Fruit fly (Drosophila melanogaster) whole organism, wandering third instar larva: ENCODE measurements around the gene SAK.

Experiments used
- Abd-B ChIP-seq: fragments of >200 bp; optimal IDR thresholded peaks from 2 replicates; lab custom pipeline; 2017; ENCODE audit warnings: missing biosample characterization, missing genetic modification characterization
- CG32264 ChIP-seq: fragments of 200-800 bp; sonication (Bioruptor generic); optimal IDR thresholded peaks from 2 replicates; lab custom pipeline; 2016; ENCODE audit warnings: missing biosample characterization, missing genetic modification characterization
- CG9705 ChIP-seq: fragments of 200-800 bp; sonication (Bioruptor generic); optimal IDR thresholded peaks from 2 replicates; lab custom pipeline; 2018; ENCODE audit warnings: missing biosample characterization, mild to moderate bottlenecking, missing genetic modification characterization
- CrebA ChIP-seq: fragments of 200-800 bp; sonication (Bioruptor generic); optimal IDR thresholded peaks from 2 replicates; lab custom pipeline; 2016; ENCODE audit warnings: missing biosample characterization, mild to moderate bottlenecking, missing genetic modification characterization, borderline replicate concordance
- Dfd ChIP-seq: fragments of >200 bp; optimal IDR thresholded peaks from 2 replicates; lab custom pipeline; 2017; ENCODE audit warnings: missing biosample characterization, missing genetic modification characterization
- Dif ChIP-seq: fragments of 200-275, 200-300 bp; sonication (Bioruptor generic); optimal IDR thresholded peaks from 2 replicates; lab custom pipeline; 2018; ENCODE audit warnings: missing biosample characterization, missing genetic modification characterization; ENCODE audit not compliant: partially characterized antibody
- GATAd ChIP-seq: sonication (Bioruptor generic); optimal IDR thresholded peaks from 2 replicates; lab custom pipeline; 2016; ENCODE audit warnings: missing biosample characterization, missing genetic modification characterization
- HLH106 ChIP-seq: fragments of 200-800 bp; optimal IDR thresholded peaks from 3 replicates; lab custom pipeline; 2019; ENCODE audit warnings: missing biosample characterization, mild to moderate bottlenecking, missing genetic modification characterization, moderate library complexity
- Hnf4 ChIP-seq: fragments of 200-800 bp; sonication (Bioruptor generic); optimal IDR thresholded peaks from 2 replicates; lab custom pipeline; 2016; ENCODE audit warnings: missing biosample characterization, mild to moderate bottlenecking, missing genetic modification characterization
- Hr78 ChIP-seq: fragments of >200 bp; optimal IDR thresholded peaks from 2 replicates; lab custom pipeline; 2017; ENCODE audit warnings: missing biosample characterization, missing genetic modification characterization
- Hr83 ChIP-seq: fragments of 200-300 bp; sonication (Bioruptor generic); optimal IDR thresholded peaks from 2 replicates; lab custom pipeline; 2016; ENCODE audit warnings: missing biosample characterization, mild to moderate bottlenecking, missing genetic modification characterization, moderate library complexity; ENCODE audit not compliant: poor library complexity, severe bottlenecking
- Jra ChIP-seq: sonication (Bioruptor generic); optimal IDR thresholded peaks from 2 replicates; lab custom pipeline; 2016; ENCODE audit warnings: missing biosample characterization, missing genetic modification characterization
- Mio ChIP-seq: sonication (Bioruptor generic); optimal IDR thresholded peaks from 2 replicates; lab custom pipeline; 2016; ENCODE audit warnings: missing biosample characterization, missing genetic modification characterization
- Myc ChIP-seq: fragments of >200 bp; optimal IDR thresholded peaks from 2 replicates; lab custom pipeline; 2017
- N ChIP-seq: fragments of >200 bp; optimal IDR thresholded peaks from 2 replicates; lab custom pipeline; 2018; ENCODE audit warnings: missing biosample characterization, missing external identifiers, missing genetic modification characterization
- OdsH ChIP-seq: fragments of 200-800 bp; sonication (Bioruptor generic); optimal IDR thresholded peaks from 2 replicates; lab custom pipeline; 2016; ENCODE audit warnings: missing biosample characterization, mild to moderate bottlenecking, missing genetic modification characterization
- Rel ChIP-seq, 2 experiments: fragments of 200-800 bp; sonication (Bioruptor generic) in 1 of 2; optimal IDR thresholded peaks; 2 replicates in 1 of 2; 3 replicates in 1 of 2; lab custom pipeline; 2016 to 2019; ENCODE audit warnings: mild to moderate bottlenecking in 2 of 2, missing biosample characterization in 2 of 2, missing genetic modification characterization in 2 of 2, moderate library complexity in 1 of 2
- Sp1 ChIP-seq: fragments of 200-800 bp; sonication (Bioruptor generic); optimal IDR thresholded peaks from 3 replicates; lab custom pipeline; 2019; ENCODE audit warnings: missing biosample characterization, mild to moderate bottlenecking, missing genetic modification characterization, moderate library complexity
- Vsx2 ChIP-seq: fragments of 200-300, 225-300 bp; sonication (Bioruptor generic); optimal IDR thresholded peaks from 2 replicates; lab custom pipeline; 2018; ENCODE audit warnings: missing biosample characterization, missing genetic modification characterization; ENCODE audit not compliant: partially characterized antibody
- br ChIP-seq: fragments of 200-800 bp; sonication (Bioruptor generic); optimal IDR thresholded peaks from 2 replicates; lab custom pipeline; 2016; ENCODE audit warnings: missing biosample characterization, missing genetic modification characterization
- brk ChIP-seq: fragments of 200-800 bp; sonication (Bioruptor generic); optimal IDR thresholded peaks from 2 replicates; lab custom pipeline; 2016; ENCODE audit warnings: missing biosample characterization, mild to moderate bottlenecking, missing genetic modification characterization
- dl ChIP-seq, 2 experiments: fragments of 175-275, 200-275 bp in 1 of 2; fragments of 200-275 bp in 1 of 2; sonication (Bioruptor generic); optimal IDR thresholded peaks; lab custom pipeline; 2018; ENCODE audit warnings: mild to moderate bottlenecking in 2 of 2, missing biosample characterization in 2 of 2, missing genetic modification characterization in 2 of 2, moderate library complexity in 2 of 2; ENCODE audit not compliant: partially characterized antibody in 2 of 2, insufficient read depth in 1 of 2
- dmrt93B ChIP-seq: fragments of 200-800 bp; sonication (Bioruptor generic); optimal IDR thresholded peaks from 2 replicates; lab custom pipeline; 2018; ENCODE audit warnings: missing biosample characterization, mild to moderate bottlenecking, missing genetic modification characterization
- dsf ChIP-seq: sonication (Bioruptor generic); optimal IDR thresholded peaks from 2 replicates; lab custom pipeline; 2016; ENCODE audit warnings: missing biosample characterization, missing genetic modification characterization, borderline replicate concordance
- ey ChIP-seq: fragments of 200-800 bp; sonication (Bioruptor generic); optimal IDR thresholded peaks from 2 replicates; lab custom pipeline; 2016; ENCODE audit warnings: missing biosample characterization, missing genetic modification characterization
- foxo ChIP-seq, 2 experiments: fragments of 200-800 bp; sonication (Bioruptor generic); optimal IDR thresholded peaks; 2 replicates in 1 of 2; 3 replicates in 1 of 2; lab custom pipeline; 2016 to 2017; ENCODE audit warnings: missing biosample characterization in 2 of 2, missing genetic modification characterization in 2 of 2
- fru ChIP-seq: fragments of 200-800 bp; sonication (Bioruptor generic); optimal IDR thresholded peaks from 3 replicates; lab custom pipeline; 2016; ENCODE audit warnings: missing biosample characterization, mild to moderate bottlenecking, missing genetic modification characterization
- h ChIP-seq: fragments of 200-800 bp; sonication (Bioruptor generic); optimal IDR thresholded peaks from 3 replicates; lab custom pipeline; 2016; ENCODE audit warnings: missing biosample characterization, mild to moderate bottlenecking, missing genetic modification characterization
- jim ChIP-seq: fragments of 175-275, 200-325 bp; sonication (Bioruptor generic); optimal IDR thresholded peaks from 2 replicates; lab custom pipeline; 2016; ENCODE audit warnings: missing biosample characterization, mild to moderate bottlenecking, missing genetic modification characterization
- lola ChIP-seq: fragments of >200 bp; optimal IDR thresholded peaks from 2 replicates; lab custom pipeline; 2017; ENCODE audit warnings: missing biosample characterization, missing genetic modification characterization
- pan ChIP-seq: fragments of >200 bp; optimal IDR thresholded peaks from 2 replicates; lab custom pipeline; 2017
- psq ChIP-seq: fragments of 200-800 bp; sonication (Bioruptor generic); optimal IDR thresholded peaks from 3 replicates; lab custom pipeline; 2017; ENCODE audit warnings: missing biosample characterization, mild to moderate bottlenecking, missing genetic modification characterization, moderate library complexity
- rgr ChIP-seq: fragments of 200-800 bp; sonication (Bioruptor generic); optimal IDR thresholded peaks from 3 replicates; lab custom pipeline; 2016; ENCODE audit warnings: missing biosample characterization, mild to moderate bottlenecking, missing genetic modification characterization
- sage ChIP-seq: fragments of 200-800 bp; sonication (Bioruptor generic); optimal IDR thresholded peaks from 2 replicates; lab custom pipeline; 2016; ENCODE audit warnings: missing biosample characterization, mild to moderate bottlenecking, missing genetic modification characterization
- sv ChIP-seq: fragments of 200-800 bp; sonication (Bioruptor generic); optimal IDR thresholded peaks from 3 replicates; lab custom pipeline; 2016; ENCODE audit warnings: missing biosample characterization, missing genetic modification characterization
- tai ChIP-seq: sonication (Bioruptor generic); optimal IDR thresholded peaks from 2 replicates; lab custom pipeline; 2016; ENCODE audit warnings: missing biosample characterization, missing genetic modification characterization
- usp ChIP-seq: fragments of >200 bp; optimal IDR thresholded peaks from 2 replicates; lab custom pipeline; 2017; ENCODE audit warnings: missing biosample characterization, missing genetic modification characterization
- woc ChIP-seq: sonication (Bioruptor generic); optimal IDR thresholded peaks from 2 replicates; lab custom pipeline; 2016; ENCODE audit warnings: missing biosample characterization, mild to moderate bottlenecking, missing genetic modification characterization

Gene SAK

DNA sequence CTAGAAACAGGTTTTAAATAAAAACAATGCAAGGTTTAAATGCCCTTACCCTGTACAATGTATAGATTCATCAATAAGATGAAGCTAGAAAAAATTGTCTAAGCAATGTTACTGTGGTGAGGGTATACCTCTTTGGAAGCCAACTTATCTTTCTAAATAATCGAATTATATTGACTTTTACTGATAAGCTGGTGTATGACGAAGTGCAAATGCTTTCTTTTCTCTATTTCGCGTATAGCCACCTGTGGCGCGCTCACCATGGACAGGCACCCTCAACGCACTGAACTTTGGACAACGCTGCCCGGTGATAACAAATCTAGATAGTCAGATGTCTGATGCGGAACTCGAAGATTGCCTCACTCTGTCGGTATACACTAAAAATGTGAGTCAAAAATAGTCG, 13.8 kb downstream of the SAK start:
- TF ChIP-seq pan (no peak), foxo (GFP tag; optimal IDR thresholded peaks at IDR 0.05; lab: Kevin White, UChicago) (peak in 1 of 2 experiments; percentile 34), Hr83 (GFP tag; lab: Kevin White, UChicago) (no peak), dsf (GFP tag; lab: Kevin White, UChicago) (no peak), fru (peak; percentile 54), CG32264 (no peak), ey (GFP tag; lab: Kevin White, UChicago) (no peak), Myc (lab: Kevin White, UChicago) (no peak), CG9705 (no peak), Hnf4 (GFP tag; lab: Kevin White, UChicago) (peak; percentile 55), lola (GFP tag; lab: Kevin White, UChicago) (no peak), psq (GFP tag; lab: Kevin White, UChicago) (no peak), HLH106 (no peak), rgr (GFP tag; lab: Kevin White, UChicago) (peak; percentile 30), dl (GFP tag; optimal IDR thresholded peaks at IDR 0.05; lab: Kevin White, UChicago; ENCODE audit: insufficient read depth in 1 of 2, partially characterized antibody in 2 of 2) (no peak), CrebA (GFP tag; lab: Kevin White, UChicago) (no peak), GATAd (GFP tag; lab: Kevin White, UChicago) (no peak), Jra (GFP tag; lab: Kevin White, UChicago) (no peak), Dfd (GFP tag; lab: Kevin White, UChicago) (no peak), Abd-B (GFP tag; lab: Kevin White, UChicago) (no peak), tai (GFP tag; lab: Kevin White, UChicago) (no peak), Dif (GFP tag; lab: Kevin White, UChicago) (no peak), Vsx2 (no peak), jim (GFP tag; lab: Kevin White, UChicago) (no peak), Hr78 (GFP tag; lab: Kevin White, UChicago) (no peak), usp (GFP tag; lab: Kevin White, UChicago) (no peak), brk (GFP tag; lab: Kevin White, UChicago) (no peak), N (GFP tag; lab: Kevin White, UChicago) (no peak), h (GFP tag; lab: Kevin White, UChicago) (peak; percentile 30), dmrt93B (GFP tag; lab: Kevin White, UChicago) (no peak), Rel (GFP tag; optimal IDR thresholded peaks at IDR 0.05; lab: Kevin White, UChicago) (no peak), Rel (tag; optimal IDR thresholded peaks at IDR 0.05; lab: Kevin White, UChicago) (no peak), br (GFP tag; lab: Kevin White, UChicago) (no peak), woc (GFP tag; lab: Kevin White, UChicago) (peak; percentile 0), sv (no peak), sage (no peak), Mio (no peak), Sp1 (GFP tag; lab: Kevin White, UChicago) (no peak), OdsH (GFP tag; lab: Kevin White, UChicago) (peak; percentile 8)

DNA sequence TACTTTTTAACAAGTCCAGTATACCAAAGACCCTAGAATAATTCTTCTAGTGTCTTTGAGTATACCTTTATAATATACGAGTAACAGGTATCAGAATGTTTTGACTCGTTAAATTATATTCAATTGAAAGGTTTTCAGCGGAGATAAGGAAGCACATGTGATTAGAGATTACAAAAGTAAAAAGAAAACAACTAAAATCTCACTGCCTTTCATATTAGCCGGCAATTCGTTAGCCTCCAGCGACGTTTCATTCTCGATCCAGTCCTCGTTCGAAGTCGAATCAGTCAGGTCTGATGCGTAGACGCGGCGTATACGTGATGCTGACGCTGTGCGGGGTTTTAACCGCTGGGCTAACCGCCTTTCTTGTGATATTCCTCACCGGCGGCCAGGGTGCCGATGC, 14.5 kb downstream of the SAK start, which contains the start of gene Est-Q:
TSS of gene Est-Q (plus strand) at position 250 of the 400 bp plus-strand sequence.
- TF ChIP-seq rgr (GFP tag; lab: Kevin White, UChicago) (no peak), GATAd (GFP tag; lab: Kevin White, UChicago) (no peak), CrebA (GFP tag; lab: Kevin White, UChicago) (no peak), woc (GFP tag; lab: Kevin White, UChicago) (no peak), pan (no peak), Dfd (GFP tag; lab: Kevin White, UChicago) (no peak), sage (no peak), foxo (GFP tag; optimal IDR thresholded peaks at IDR 0.05; lab: Kevin White, UChicago) (no peak), Hr78 (GFP tag; lab: Kevin White, UChicago) (no peak), Dif (GFP tag; lab: Kevin White, UChicago) (no peak), Vsx2 (no peak), sv (no peak), Sp1 (GFP tag; lab: Kevin White, UChicago) (no peak), dl (GFP tag; optimal IDR thresholded peaks at IDR 0.05; lab: Kevin White, UChicago; ENCODE audit: insufficient read depth in 1 of 2, partially characterized antibody in 2 of 2) (no peak), dmrt93B (GFP tag; lab: Kevin White, UChicago) (no peak), CG32264 (no peak)
- TF ChIP-seq, all 38 proteins: peak for 0
